Worm (Caenorhabditis elegans): ENCODE data around the gene ocr-1.

Gene ocr-1

DNA sequence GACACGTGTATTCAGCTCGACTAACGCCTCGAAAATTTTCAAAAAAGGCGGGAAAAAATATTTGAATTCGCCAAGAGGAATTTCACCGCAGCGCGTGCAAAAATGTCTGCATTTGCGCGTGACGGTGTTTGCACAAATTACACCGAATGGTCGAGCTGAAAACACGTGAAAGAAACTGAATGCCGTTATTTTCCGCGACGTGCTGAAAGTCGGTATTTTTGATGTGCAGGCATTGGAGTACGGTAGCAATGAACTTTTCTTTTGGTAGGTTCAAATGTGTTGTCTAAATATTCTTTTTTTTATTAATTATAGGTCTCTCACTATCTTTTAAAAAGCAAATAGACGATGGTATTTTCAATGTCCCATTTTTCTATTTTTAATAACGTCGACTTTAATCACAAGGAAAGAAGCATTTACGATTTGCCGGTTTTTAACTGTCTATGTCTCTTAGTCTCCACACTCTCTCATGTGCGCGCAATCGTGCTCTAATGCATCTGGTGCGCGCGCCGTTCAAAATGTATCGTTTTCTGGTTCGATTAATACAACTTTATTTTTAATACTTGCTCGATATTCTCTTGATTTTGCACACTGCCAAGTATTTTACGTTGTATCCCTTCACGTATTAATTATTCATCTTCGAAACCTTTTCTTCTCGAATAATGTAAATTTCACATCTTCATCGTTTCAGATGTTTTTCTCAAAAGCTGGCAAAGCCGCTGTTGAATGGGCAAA, 49.4 kb downstream of the ocr-1 start, which contains the start of the genes C29A12.1 and lig-1 (continued):
- TF ChIP-seq ztf-3 (GFP tag; optimal IDR thresholded peaks at IDR 0.05) (no peak), hrde-1 (tag; optimal IDR thresholded peaks at IDR 0.05; ENCODE audit: borderline replicate concordance) (no peak), B0035.1 (tag; optimal IDR thresholded peaks at IDR 0.05) (no peak), egl-18 (GFP tag; IDR thresholded peaks at IDR 0.05) (no peak), hlh-12 (tag; optimal IDR thresholded peaks at IDR 0.05) (no peak), Y56A3A.18 (GFP tag; IDR thresholded peaks at IDR 0.05) (no peak), lsl-1 (GFP tag; optimal IDR thresholded peaks at IDR 0.05) (peak; percentile 87), repo-1 (tag; optimal IDR thresholded peaks at IDR 0.05) (no peak), rec-8 (tag; optimal IDR thresholded peaks at IDR 0.05) (no peak), mcd-1 (GFP tag; IDR thresholded peaks at IDR 0.05) (peak; percentile 68), him-1 (tag; optimal IDR thresholded peaks at IDR 0.05) (no peak), egrh-3 (GFP tag; IDR thresholded peaks at IDR 0.05) (no peak), Y67H2A.10 (GFP tag; conservative IDR thresholded peaks at IDR 0.05) (no peak), T07F8.4 (tag; optimal IDR thresholded peaks at IDR 0.05) (no peak), lin-35 (GFP tag; optimal IDR thresholded peaks at IDR 0.05) (no peak), zfh-2 (GFP tag; conservative IDR thresholded peaks at IDR 0.05) (no peak), Y53G8AR.9 (GFP tag; conservative IDR thresholded peaks at IDR 0.05) (no peak), ztf-22 (GFP tag; optimal IDR thresholded peaks at IDR 0.05) (no peak), fkh-3 (tag; optimal IDR thresholded peaks at IDR 0.05) (no peak), lir-1 (GFP tag; conservative IDR thresholded peaks at IDR 0.05) (no peak), hsf-1 (GFP tag; IDR thresholded peaks at IDR 0.05) (0 out of 2 replicates have a peak, but pooled peaks have one; percentile 57), ceh-58 (GFP tag; IDR thresholded peaks at IDR 0.05) (no peak), attf-3 (GFP tag; conservative IDR thresholded peaks at IDR 0.05) (no peak), F39B2.1 (GFP tag; IDR thresholded peaks at IDR 0.05) (no peak), nfya-1 (tag; optimal IDR thresholded peaks at IDR 0.05; ENCODE audit: borderline replicate concordance, insufficient read depth) (no peak), madf-3 (GFP tag; IDR thresholded peaks at IDR 0.05) (peak; percentile 83), aptf-3 (GFP tag; IDR thresholded peaks at IDR 0.05) (no peak), ama-1 (optimal IDR thresholded peaks at IDR 0.05) (no peak), ama-1 (GFP tag; optimal IDR thresholded peaks at IDR 0.05) (no peak), unc-62 (GFP tag; optimal IDR thresholded peaks at IDR 0.05) (no peak), snpc-3.4 (tag; optimal IDR thresholded peaks at IDR 0.05) (no peak)

DNA sequence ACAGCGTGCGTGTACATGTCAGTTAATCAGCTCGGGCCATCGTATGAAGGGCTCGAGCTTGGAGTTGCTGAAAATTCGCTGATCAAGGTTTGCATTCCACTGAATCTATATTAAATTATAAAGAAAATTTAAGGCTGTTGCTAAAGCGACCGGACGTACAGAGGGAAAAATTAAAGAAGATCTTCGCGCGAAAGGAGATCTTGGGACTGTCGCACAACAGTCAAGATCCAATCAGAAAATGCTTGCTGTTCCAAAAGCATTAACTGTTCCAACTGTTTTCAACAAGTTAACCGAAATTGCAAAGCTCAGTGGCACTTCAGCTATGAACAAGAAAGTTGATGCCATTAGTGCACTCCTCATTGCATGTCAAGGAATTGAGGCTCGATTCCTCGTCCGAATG, 50.2 kb downstream of the ocr-1 start:
- TF ChIP-seq egl-18 (GFP tag; IDR thresholded peaks at IDR 0.05), result no peak
- no peak for TF ChIP-seq chd-7 (tag; optimal IDR thresholded peaks at IDR 0.05)
- no peak for TF ChIP-seq F23B12.7 (tag; optimal IDR thresholded peaks at IDR 0.05; ENCODE audit: insufficient read depth)
- no peak for TF ChIP-seq aptf-3 (GFP tag; IDR thresholded peaks at IDR 0.05)
- TF ChIP-seq ets-4 (GFP tag; optimal IDR thresholded peaks at IDR 0.05), result no peak
- no peak for TF ChIP-seq ztf-26 (tag; optimal IDR thresholded peaks at IDR 0.05)
- no peak for TF ChIP-seq D2030.7 (GFP tag; IDR thresholded peaks at IDR 0.05)
- no peak for TF ChIP-seq pha-4 (tag; optimal IDR thresholded peaks at IDR 0.05)
- TF ChIP-seq hlh-12 (tag; optimal IDR thresholded peaks at IDR 0.05), result no peak
- no peak for TF ChIP-seq attf-5 (GFP tag; optimal IDR thresholded peaks at IDR 0.05)
- TF ChIP-seq tbp1 (GFP tag; optimal IDR thresholded peaks at IDR 0.05), result no peak
- no peak for TF ChIP-seq ceh-100 (GFP tag; IDR thresholded peaks at IDR 0.05)
- no peak for TF ChIP-seq nhr-90 (tag; optimal IDR thresholded peaks at IDR 0.05)
- no peak for TF ChIP-seq B0336.3 (GFP tag; IDR thresholded peaks at IDR 0.05)
- no peak for TF ChIP-seq C06A6.2 (GFP tag; conservative IDR thresholded peaks at IDR 0.05)
- TF ChIP-seq nhr-27 (tag; optimal IDR thresholded peaks at IDR 0.05), result no peak

Measured in whole organism, young adult.